Fruit fly (Drosophila melanogaster): Measurements from ENCODE around the gene CG1812.
A peak's percentile ranks its signal among the peaks of the same experiment; 100 is the strongest.

The CG1812 gene

dm6 chrX:20511382-20511853 is at the start of gene CG1812 (continued):
- TF ChIP-seq Atf6 (GFP tag; IDR thresholded peaks at IDR 0.05) (peak; percentile 72), exex (tag; optimal IDR thresholded peaks at IDR 0.05) (peak; percentile 9), H15 (GFP tag; IDR thresholded peaks at IDR 0.05) (peak; percentile 23; the same call in 1 of the 3 replicates), ase (GFP tag; IDR thresholded peaks at IDR 0.05) (no peak; the same call in 2 of the 3 replicates), vfl (GFP tag; optimal IDR thresholded peaks at IDR 0.05) (peak; percentile 17), danr (GFP tag; IDR thresholded peaks at IDR 0.05) (no peak), CG12236 (GFP tag; optimal IDR thresholded peaks at IDR 0.05) (no peak), kah (GFP tag; optimal IDR thresholded peaks at IDR 0.05) (no peak), CG12659 (GFP tag; optimal IDR thresholded peaks at IDR 0.05) (peak; percentile 30), dm (GFP tag; optimal IDR thresholded peaks at IDR 0.05) (no peak), HmgD (GFP tag; optimal IDR thresholded peaks at IDR 0.05) (peak; percentile 2), CG14965 (GFP tag; optimal IDR thresholded peaks at IDR 0.05; ENCODE audit: borderline replicate concordance) (no peak), CG6791 (GFP tag; IDR thresholded peaks at IDR 0.05; ENCODE audit: partially characterized antibody) (no peak), jigr1 (GFP tag; IDR thresholded peaks at IDR 0.05) (no peak), ash1 (GFP tag; optimal IDR thresholded peaks at IDR 0.05) (no peak), Gsc (GFP tag; IDR thresholded peaks at IDR 0.05) (no peak), Doc2 (GFP tag; IDR thresholded peaks at IDR 0.05) (no peak), ac (GFP tag; optimal IDR thresholded peaks at IDR 0.05) (no peak), dmrt11E (tag; optimal IDR thresholded peaks at IDR 0.05) (peak; percentile 17), Lhr (GFP tag; optimal IDR thresholded peaks at IDR 0.05) (no peak), jing (GFP tag; optimal IDR thresholded peaks at IDR 0.05) (no peak), ci (GFP tag; IDR thresholded peaks at IDR 0.05) (peak; percentile 60; the same call in 2 of the 3 replicates), CG7556 (GFP tag; optimal IDR thresholded peaks at IDR 0.05) (no peak), CG17359 (tag; optimal IDR thresholded peaks at IDR 0.05) (peak; percentile 30), CG7987 (GFP tag; optimal IDR thresholded peaks at IDR 0.05) (no peak), cg (GFP tag; optimal IDR thresholded peaks at IDR 0.05) (no peak), pb (GFP tag; optimal IDR thresholded peaks at IDR 0.05) (no peak), Trl (optimal IDR thresholded peaks at IDR 0.05) (no peak), Trl (GFP tag; optimal IDR thresholded peaks at IDR 0.05) (no peak), btn (GFP tag; optimal IDR thresholded peaks at IDR 0.05) (no peak), CG6654 (GFP tag; optimal IDR thresholded peaks at IDR 0.05) (no peak), ERR (GFP tag; optimal IDR thresholded peaks at IDR 0.05) (no peak), prd (optimal IDR thresholded peaks at IDR 0.05) (no peak), prd (GFP tag; IDR thresholded peaks at IDR 0.05) (peak; percentile 60), BtbVII (GFP tag; optimal IDR thresholded peaks at IDR 0.05) (peak; percentile 5), ind (GFP tag; optimal IDR thresholded peaks at IDR 0.05) (peak; percentile 27), sd (tag; optimal IDR thresholded peaks at IDR 0.05) (peak; percentile 96), seq (GFP tag; IDR thresholded peaks at IDR 0.05) (peak; percentile 50; the same call in 1 of the 2 replicates), yki (optimal IDR thresholded peaks at IDR 0.05) (no peak), CG17802 (tag; optimal IDR thresholded peaks at IDR 0.05) (no peak), CG7786 (GFP tag; optimal IDR thresholded peaks at IDR 0.05) (peak; percentile 30), CG8924 (tag; optimal IDR thresholded peaks at IDR 0.05) (no peak), CG13894 (tag; optimal IDR thresholded peaks at IDR 0.05) (no peak), Asciz (GFP tag; optimal IDR thresholded peaks at IDR 0.05) (no peak), chm (GFP tag; IDR thresholded peaks at IDR 0.05) (peak; percentile 69), slbo (GFP tag; IDR thresholded peaks at IDR 0.05) (peak; percentile 65), ato (GFP tag; IDR thresholded peaks at IDR 0.05; ENCODE audit: partially characterized antibody) (no peak), peb (GFP tag; IDR thresholded peaks at IDR 0.05) (peak; percentile 46; the same call in 1 of the 2 replicates), Hmr (GFP tag; optimal IDR thresholded peaks at IDR 0.05) (peak; percentile 49), Hmx (GFP tag; optimal IDR thresholded peaks at IDR 0.05) (no peak), CG10565 (GFP tag; optimal IDR thresholded peaks at IDR 0.05) (no peak), hb (GFP tag; IDR thresholded peaks at IDR 0.05; ENCODE audit: partially characterized antibody) (no peak)
